Worm (Caenorhabditis elegans) whole organism, midembryonic: Measurements from ENCODE around the gene C08E8.10.

ENCODE experiments used
- T22C8.4 ChIP-seq: fragments of 200-800 bp; sonication (Bioruptor generic); IDR thresholded peaks from 2 replicates; pipeline ENCODE4 v1.3.6; 2022; ENCODE audit warnings: missing genetic modification characterization, missing compliant biosample characterization
- flt-1 ChIP-seq: fragments of 200-800 bp; sonication (Bioruptor generic); IDR thresholded peaks from 2 replicates; pipeline ENCODE4 v1.3.6; 2022; ENCODE audit warnings: missing genetic modification characterization, missing compliant biosample characterization
- klf-2 ChIP-seq: fragments of 200-800 bp; sonication (Bioruptor generic); conservative IDR thresholded peaks from 2 replicates; pipeline ENCODE4 v1.3.6; 2022; ENCODE audit warnings: missing genetic modification reagents, missing genetic modification characterization, missing compliant biosample characterization
- med-1 ChIP-seq: sonication (generic microtip); optimal IDR thresholded peaks from 2 replicates; lab custom pipeline; 2017; ENCODE audit warnings: missing genetic modification characterization, mild to moderate bottlenecking, missing compliant biosample characterization, antibody characterized with exemption, missing genetic modification reagents; ENCODE audit not compliant: insufficient read depth
- ref-1 ChIP-seq: fragments of 200-800 bp; sonication (Bioruptor generic); conservative IDR thresholded peaks from 2 replicates; pipeline ENCODE4 v1.3.6; 2022; ENCODE audit warnings: missing genetic modification reagents, missing genetic modification characterization, missing compliant biosample characterization
- tab-1 ChIP-seq: fragments of 200-800 bp; sonication (Bioruptor generic); IDR thresholded peaks from 2 replicates; pipeline ENCODE4 v1.3.6; 2022; ENCODE audit warnings: missing genetic modification characterization, missing compliant biosample characterization
- ztf-23 ChIP-seq: fragments of 200-800 bp; sonication (Bioruptor generic); IDR thresholded peaks from 2 replicates; pipeline ENCODE4 v1.3.6; 2022; ENCODE audit warnings: missing genetic modification reagents, missing genetic modification characterization, missing compliant biosample characterization
- ztf-29 ChIP-seq: fragments of 200-800 bp; sonication (Bioruptor generic); IDR thresholded peaks from 2 replicates; pipeline ENCODE4 v1.3.6; 2022; ENCODE audit warnings: missing genetic modification reagents, missing genetic modification characterization, missing compliant biosample characterization

DNA sequence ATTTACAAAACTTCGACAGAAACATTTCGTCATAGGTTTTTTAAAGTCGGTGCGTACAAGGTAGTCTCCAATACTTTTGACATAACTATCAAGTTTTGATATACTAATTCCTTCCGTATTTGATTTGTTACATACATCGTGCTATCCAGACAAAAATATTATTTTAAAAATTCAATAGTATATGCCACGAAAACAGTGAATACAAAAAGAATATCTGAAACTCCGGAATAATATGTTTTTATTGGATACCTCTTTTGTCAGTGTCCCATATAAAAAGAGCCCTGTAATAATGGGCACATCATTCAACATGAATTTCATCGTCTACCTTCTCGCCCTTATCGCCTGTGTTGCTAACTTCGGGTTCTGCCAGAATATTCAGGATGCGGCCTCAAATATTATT lies 47.4 kb downstream of the C08E8.10 start, which contains the start of gene Y51A2A.12:
- TF ChIP-seq klf-2 (no peak), med-1 (GFP tag; lab: Kevin White, UChicago) (no peak), ztf-29 (GFP tag; lab: Robert Waterston, UW) (no peak), T22C8.4 (GFP tag; lab: Robert Waterston, UW) (no peak), flt-1 (no peak), ztf-23 (GFP tag; lab: Robert Waterston, UW) (no peak), ref-1 (GFP tag; lab: Robert Waterston, UW) (no peak), tab-1 (GFP tag; lab: Robert Waterston, UW) (no peak)
